Worm (Caenorhabditis elegans) whole organism, early embryonic: ENCODE measurements around the gene C49A9.10.

Experiments
- aly-1 ChIP-seq: sonication (generic microtip); optimal IDR thresholded peaks from 2 replicates; lab custom pipeline; 2016; ENCODE audit warnings: missing genetic modification characterization, missing compliant biosample characterization
- ama-1 ChIP-seq: fragments of 150-350 bp; optimal IDR thresholded peaks from 2 replicates; lab custom pipeline; 2014
- ceh-13 ChIP-seq: fragments of 200-800 bp; sonication (Bioruptor generic); optimal IDR thresholded peaks from 2 replicates; lab custom pipeline; 2018; ENCODE audit warnings: mild to moderate bottlenecking, missing genetic modification characterization, missing compliant biosample characterization
- ceh-36 ChIP-seq: sonication (generic microtip); optimal IDR thresholded peaks from 2 replicates; lab custom pipeline; 2016; ENCODE audit warnings: missing genetic modification characterization, inconsistent platforms, missing compliant biosample characterization
- flt-1 ChIP-seq: fragments of 200-800 bp; sonication (Bioruptor generic); IDR thresholded peaks from 2 replicates; pipeline ENCODE4 v1.3.6; 2022; ENCODE audit warnings: missing genetic modification characterization, missing compliant biosample characterization
- hnd-1 ChIP-seq: sonication (generic microtip); optimal IDR thresholded peaks from 2 replicates; lab custom pipeline; 2016; ENCODE audit warnings: missing genetic modification characterization, missing compliant biosample characterization
- pes-1 ChIP-seq: fragments of 200-800 bp; sonication (Bioruptor generic); IDR thresholded peaks from 2 replicates; pipeline ENCODE4 v1.3.6; 2022; ENCODE audit warnings: missing genetic modification reagents, missing genetic modification characterization, missing compliant biosample characterization
- scrt-1 ChIP-seq: fragments of 200-800 bp; sonication (Bioruptor generic); IDR thresholded peaks from 2 replicates; pipeline ENCODE4 v1.3.6; 2022; ENCODE audit warnings: missing genetic modification characterization, missing compliant biosample characterization
- tbx-37 ChIP-seq: fragments of 200-800 bp; sonication (Bioruptor generic); conservative IDR thresholded peaks from 2 replicates; pipeline ENCODE4 v1.3.6; 2022; ENCODE audit warnings: missing genetic modification reagents, missing genetic modification characterization, missing compliant biosample characterization

DNA sequence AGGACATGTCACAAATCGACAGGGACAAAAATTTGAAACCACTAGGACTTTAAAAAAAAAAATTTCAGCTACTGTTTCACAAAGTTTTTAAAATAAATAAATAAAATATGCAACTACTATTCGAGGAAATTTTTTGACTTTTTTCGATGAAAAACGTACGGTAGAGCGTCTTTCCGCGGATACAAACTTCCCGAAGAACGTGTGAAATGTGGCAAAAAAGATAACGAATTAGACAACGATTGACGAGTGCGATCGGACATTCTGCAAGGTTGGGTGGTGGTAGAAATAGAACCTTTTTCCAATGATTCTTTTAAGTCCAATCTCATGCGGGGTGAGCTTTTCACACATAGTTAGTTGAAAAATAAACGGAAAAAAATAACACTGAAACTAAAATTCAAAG lies 40.4 kb downstream of the C49A9.10 start:
- TF ChIP-seq flt-1 (GFP tag; lab: Robert Waterston, UW): no peak
- TF ChIP-seq hnd-1 (tag; lab: Kevin White, UChicago): no peak
- no peak for TF ChIP-seq scrt-1 (GFP tag; lab: Robert Waterston, UW)
- TF ChIP-seq ceh-36 (tag; lab: Kevin White, UChicago): no peak
- no peak for TF ChIP-seq aly-1 (tag; lab: Kevin White, UChicago)
- no peak for TF ChIP-seq ama-1 (lab: Kevin White, UChicago)
- TF ChIP-seq tbx-37 (GFP tag; lab: Robert Waterston, UW): no peak
- TF ChIP-seq ceh-13 (GFP tag; lab: Kevin White, UChicago): no peak
- no peak for TF ChIP-seq pes-1
